Fruit fly (Drosophila melanogaster) whole organism, embryonic: Measurements from ENCODE around the gene Spn100A.

Experiments
- Adf1 ChIP-seq: fragments of 200-800 bp; sonication (Bioruptor generic); IDR thresholded peaks from 2 replicates; pipeline ENCODE4 v1.3.6; 2022; ENCODE audit warnings: missing biosample characterization, missing genetic modification characterization
- BEAF-32 ChIP-seq: fragments of 200-800 bp; sonication (Bioruptor generic); optimal IDR thresholded peaks from 3 replicates; lab custom pipeline; 2017; ENCODE audit warnings: missing biosample characterization, missing genetic modification characterization, mild to moderate bottlenecking, moderate library complexity, missing genetic modification reagents
- Blimp-1 ChIP-seq: fragments of 200-800 bp; sonication (Bioruptor generic); optimal IDR thresholded peaks from 3 replicates; lab custom pipeline; 2018; ENCODE audit warnings: missing biosample characterization, missing genetic modification characterization, mild to moderate bottlenecking, moderate library complexity, missing genetic modification reagents
- CG10959 ChIP-seq: fragments of 200-800 bp; sonication (Bioruptor generic); IDR thresholded peaks from 2 replicates; pipeline ENCODE4 v1.3.6; 2022; ENCODE audit warnings: missing biosample characterization, missing genetic modification characterization
- CG10979 ChIP-seq: fragments of 200-800 bp; sonication (Bioruptor generic); optimal IDR thresholded peaks from 2 replicates; lab custom pipeline; 2018; ENCODE audit warnings: missing biosample characterization, mild to moderate bottlenecking, missing genetic modification characterization, moderate library complexity
- CG12104 ChIP-seq: fragments of 200-800 bp; sonication (Bioruptor generic); optimal IDR thresholded peaks from 3 replicates; lab custom pipeline; 2016; ENCODE audit warnings: missing biosample characterization, missing genetic modification characterization
- CG13624 ChIP-seq: fragments of 200-800 bp; sonication (Bioruptor generic); optimal IDR thresholded peaks from 2 replicates; lab custom pipeline; 2016; ENCODE audit warnings: missing biosample characterization, missing genetic modification characterization
- CG14710 ChIP-seq: fragments of 200-800 bp; sonication (Bioruptor generic); optimal IDR thresholded peaks from 3 replicates; lab custom pipeline; 2019; ENCODE audit warnings: missing biosample characterization, mild to moderate bottlenecking, missing genetic modification characterization, moderate library complexity
- CG15696 ChIP-seq: fragments of 200-800 bp; sonication (Bioruptor generic); optimal IDR thresholded peaks from 2 replicates; lab custom pipeline; 2019; ENCODE audit warnings: missing biosample characterization, mild to moderate bottlenecking, missing genetic modification characterization, moderate library complexity
- CG17829 ChIP-seq: fragments of 200-800 bp; optimal IDR thresholded peaks from 2 replicates; lab custom pipeline; 2019; ENCODE audit warnings: missing biosample characterization, mild to moderate bottlenecking, missing genetic modification characterization, moderate library complexity
- CG30403 ChIP-seq: fragments of 200-800 bp; sonication (Bioruptor generic); optimal IDR thresholded peaks from 3 replicates; lab custom pipeline; 2016; ENCODE audit warnings: missing biosample characterization, missing genetic modification characterization
- CG31224 ChIP-seq: fragments of 200-800 bp; sonication (Bioruptor generic); IDR thresholded peaks from 2 replicates; pipeline ENCODE4 v1.3.6; 2022; ENCODE audit warnings: missing biosample characterization, missing genetic modification characterization
- CG3281 ChIP-seq: fragments of 200-800 bp; sonication (Bioruptor generic); optimal IDR thresholded peaks from 3 replicates; lab custom pipeline; 2017; ENCODE audit warnings: missing biosample characterization, mild to moderate bottlenecking, missing genetic modification characterization
- CG4730 ChIP-seq: fragments of 200-800 bp; sonication (Bioruptor generic); IDR thresholded peaks from 2 replicates; pipeline ENCODE4 v1.3.6; 2022; ENCODE audit warnings: missing biosample characterization, missing genetic modification characterization
- CG6791 ChIP-seq: fragments of 200-800 bp; sonication (Bioruptor generic); IDR thresholded peaks from 3 replicates; pipeline ENCODE4 v1.3.6; 2022; ENCODE audit warnings: missing biosample characterization, missing genetic modification characterization; ENCODE audit not compliant: partially characterized antibody
- CG8359 ChIP-seq: fragments of 200-800 bp; sonication (Bioruptor generic); optimal IDR thresholded peaks from 2 replicates; lab custom pipeline; 2017; ENCODE audit warnings: missing biosample characterization, mild to moderate bottlenecking, missing genetic modification characterization, borderline replicate concordance
- CkIIα-i1 ChIP-seq: fragments of 200-800 bp; sonication (Bioruptor generic); IDR thresholded peaks from 2 replicates; pipeline ENCODE4 v1.3.6; 2022; ENCODE audit warnings: missing biosample characterization, missing genetic modification characterization
- Fer3 ChIP-seq: fragments of 200-800 bp; sonication (Bioruptor generic); optimal IDR thresholded peaks from 2 replicates; lab custom pipeline; 2018; ENCODE audit warnings: missing biosample characterization, mild to moderate bottlenecking, missing genetic modification characterization, moderate library complexity
- H15 ChIP-seq: fragments of 200-800 bp; sonication (Bioruptor generic); IDR thresholded peaks from 3 replicates; pipeline ENCODE4 v1.3.6; 2022; ENCODE audit warnings: missing biosample characterization, missing genetic modification characterization
- HLHmδ ChIP-seq: fragments of 200-800 bp; sonication (Bioruptor generic); optimal IDR thresholded peaks from 2 replicates; lab custom pipeline; 2018; ENCODE audit warnings: missing biosample characterization, mild to moderate bottlenecking, missing genetic modification characterization, moderate library complexity
- Hand ChIP-seq: fragments of 200-800 bp; sonication (Bioruptor generic); optimal IDR thresholded peaks from 2 replicates; lab custom pipeline; 2017; ENCODE audit warnings: mild to moderate bottlenecking, missing biosample characterization, missing genetic modification reagents, missing genetic modification characterization
- Hr78 ChIP-seq, 2 experiments: fragments of 200-800 bp in 1 of 2; fragments of >200 bp in 1 of 2; sonication (Bioruptor generic) in 1 of 2; optimal IDR thresholded peaks; 2 replicates each; lab custom pipeline; 2017 to 2019; ENCODE audit warnings: missing biosample characterization in 2 of 2, missing genetic modification characterization in 2 of 2, mild to moderate bottlenecking in 1 of 2, moderate library complexity in 1 of 2
- MESR4 ChIP-seq: fragments of 200-800 bp; sonication (Bioruptor generic); optimal IDR thresholded peaks from 2 replicates; lab custom pipeline; 2018; ENCODE audit warnings: missing biosample characterization, mild to moderate bottlenecking, missing genetic modification characterization, moderate library complexity
- Sox100B ChIP-seq: fragments of 200-800 bp; sonication (Bioruptor generic); optimal IDR thresholded peaks from 3 replicates; lab custom pipeline; 2018; ENCODE audit warnings: missing biosample characterization, mild to moderate bottlenecking, missing genetic modification characterization
- abd-A ChIP-seq: fragments of 200-800 bp; sonication (Bioruptor generic); optimal IDR thresholded peaks from 3 replicates; lab custom pipeline; 2019; ENCODE audit warnings: missing biosample characterization, mild to moderate bottlenecking, missing genetic modification characterization, moderate library complexity
- cg ChIP-seq: fragments of 200-800 bp; sonication (Bioruptor generic); optimal IDR thresholded peaks from 3 replicates; lab custom pipeline; 2019; ENCODE audit warnings: missing biosample characterization, mild to moderate bottlenecking, missing genetic modification characterization, moderate library complexity
- chn ChIP-seq: fragments of 200-800 bp; sonication (Bioruptor generic); optimal IDR thresholded peaks from 2 replicates; lab custom pipeline; 2016; ENCODE audit warnings: missing biosample characterization, missing genetic modification characterization
- crol ChIP-seq: fragments of 200-800 bp; sonication (Bioruptor generic); IDR thresholded peaks from 2 replicates; pipeline ENCODE4 v1.3.6; 2022; ENCODE audit warnings: missing biosample characterization, missing genetic modification characterization
- dpn ChIP-seq, 2 experiments: fragments of 200-800 bp; sonication (Bioruptor generic); optimal IDR thresholded peaks; 3 replicates each; lab custom pipeline; 2016; ENCODE audit warnings: missing biosample characterization in 2 of 2, missing genetic modification characterization in 2 of 2
- dysf ChIP-seq: fragments of 200-800 bp; sonication (Bioruptor generic); IDR thresholded peaks from 3 replicates; pipeline ENCODE4 v1.3.6; 2022; ENCODE audit warnings: missing biosample characterization, missing genetic modification characterization
- esg ChIP-seq: fragments of 200-800 bp; sonication (Bioruptor generic); conservative IDR thresholded peaks from 2 replicates; pipeline ENCODE4 v1.3.6; 2022; ENCODE audit warnings: missing biosample characterization, missing genetic modification characterization
- ewg ChIP-seq: fragments of 200-800 bp; sonication (Bioruptor generic); optimal IDR thresholded peaks from 3 replicates; lab custom pipeline; 2017; ENCODE audit warnings: mild to moderate bottlenecking, missing biosample characterization, missing genetic modification reagents, missing genetic modification characterization
- gcm ChIP-seq: fragments of 200-800 bp; sonication (Bioruptor generic); optimal IDR thresholded peaks from 2 replicates; lab custom pipeline; 2019; ENCODE audit warnings: missing biosample characterization, mild to moderate bottlenecking, missing genetic modification characterization, moderate library complexity
- gem ChIP-seq: fragments of 200-800 bp; sonication (Bioruptor generic); optimal IDR thresholded peaks from 2 replicates; lab custom pipeline; 2019; ENCODE audit warnings: missing biosample characterization, mild to moderate bottlenecking, missing genetic modification characterization, moderate library complexity
- kay ChIP-seq: fragments of 200-800 bp; sonication (Bioruptor generic); optimal IDR thresholded peaks from 2 replicates; lab custom pipeline; 2016; ENCODE audit warnings: missing biosample characterization, missing genetic modification characterization
- kni ChIP-seq: fragments of 200-800 bp; sonication (Bioruptor generic); optimal IDR thresholded peaks from 3 replicates; lab custom pipeline; 2017; ENCODE audit warnings: mild to moderate bottlenecking, missing biosample characterization, missing genetic modification reagents, missing genetic modification characterization
- maf-S ChIP-seq: fragments of 200-800 bp; sonication (Bioruptor generic); optimal IDR thresholded peaks from 2 replicates; lab custom pipeline; 2016; ENCODE audit warnings: missing biosample characterization, missing genetic modification characterization
- nerfin-2 ChIP-seq: fragments of 200-800 bp; sonication (Bioruptor generic); IDR thresholded peaks from 2 replicates; pipeline ENCODE4 v1.3.6; 2022; ENCODE audit warnings: missing biosample characterization, missing genetic modification characterization; ENCODE audit not compliant: partially characterized antibody
- oc ChIP-seq: fragments of 200-800 bp; sonication (Bioruptor generic); optimal IDR thresholded peaks from 2 replicates; lab custom pipeline; 2018; ENCODE audit warnings: missing biosample characterization, mild to moderate bottlenecking, missing genetic modification characterization, moderate library complexity
- pan ChIP-seq, 4 experiments: fragments of >200 bp in 3 of 4; fragments of 200-800 bp in 1 of 4; sonication (Bioruptor generic) in 1 of 4; optimal IDR thresholded peaks in 3 of 4; IDR thresholded peaks in 1 of 4; 2 replicates each; pipeline versions ENCODE4 v1.3.6 to Lab custom; 2017 to 2022; ENCODE audit warnings: missing biosample characterization in 2 of 4, missing genetic modification characterization in 2 of 4, mixed read lengths in 1 of 4
- peb ChIP-seq: fragments of 200-800 bp; sonication (Bioruptor generic); IDR thresholded peaks from 2 replicates; pipeline ENCODE4 v1.3.6; 2022; ENCODE audit warnings: missing biosample characterization, missing genetic modification characterization
- pfk ChIP-seq: fragments of 200-800 bp; sonication (Bioruptor generic); optimal IDR thresholded peaks from 2 replicates; lab custom pipeline; 2018; ENCODE audit warnings: missing biosample characterization, mild to moderate bottlenecking, missing genetic modification characterization, moderate library complexity
- ranshi ChIP-seq: fragments of 200-800 bp; sonication (Bioruptor generic); IDR thresholded peaks from 2 replicates; pipeline ENCODE4 v1.3.6; 2022; ENCODE audit warnings: missing biosample characterization, missing genetic modification characterization
- slou ChIP-seq: fragments of 200-800 bp; sonication (Bioruptor generic); optimal IDR thresholded peaks from 3 replicates; lab custom pipeline; 2016; ENCODE audit warnings: missing biosample characterization, missing genetic modification characterization
- so ChIP-seq: fragments of 200-800 bp; sonication (Bioruptor generic); IDR thresholded peaks from 3 replicates; pipeline ENCODE4 v1.3.6; 2022; ENCODE audit warnings: missing biosample characterization, missing genetic modification characterization
- tgo ChIP-seq: fragments of 200-800 bp; sonication (Bioruptor generic); IDR thresholded peaks from 3 replicates; pipeline ENCODE4 v1.3.6; 2022; ENCODE audit warnings: missing biosample characterization, missing genetic modification characterization
- tna ChIP-seq: fragments of 200-800 bp; sonication (Bioruptor generic); IDR thresholded peaks from 2 replicates; pipeline ENCODE4 v1.3.6; 2022; ENCODE audit warnings: missing biosample characterization, missing genetic modification characterization; ENCODE audit not compliant: partially characterized antibody
- trh ChIP-seq: fragments of 200-800 bp; sonication (Bioruptor generic); optimal IDR thresholded peaks from 2 replicates; lab custom pipeline; 2016; ENCODE audit warnings: missing biosample characterization, missing genetic modification characterization
- vvl ChIP-seq: fragments of 200-800 bp; sonication (Bioruptor generic); IDR thresholded peaks from 2 replicates; pipeline ENCODE4 v1.3.6; 2022; ENCODE audit warnings: missing biosample characterization, missing genetic modification characterization
- zfh1 ChIP-seq: fragments of 200-800 bp; sonication (Bioruptor generic); IDR thresholded peaks from 3 replicates; pipeline ENCODE4 v1.3.6; 2022; ENCODE audit warnings: missing biosample characterization, missing genetic modification characterization

The Spn100A gene

DNA sequence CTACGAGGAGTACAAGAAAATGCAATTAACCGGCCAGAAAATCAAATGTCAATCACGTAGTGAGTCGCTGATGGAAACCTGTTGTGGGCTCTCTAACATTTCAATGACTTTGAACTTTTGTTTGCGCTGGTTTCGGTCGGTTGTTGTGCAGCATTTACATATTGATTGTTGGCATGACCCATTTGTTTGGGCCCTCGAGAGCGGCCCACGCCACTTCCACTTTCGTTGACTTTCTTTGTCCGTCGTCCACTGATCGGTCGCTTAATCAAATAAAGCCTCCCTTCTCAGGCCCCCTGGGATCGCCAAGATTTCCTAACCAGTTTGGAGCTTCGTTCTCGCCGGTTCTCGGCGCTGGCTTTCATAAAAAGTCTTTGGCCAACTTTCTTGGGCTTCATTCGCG lies at the start of gene Spn100A:
Spn100A (plus strand) TSS at position 392 of the 400 bp plus-strand sequence.
- TF ChIP-seq HLHmδ (GFP tag; lab: Kevin White, UChicago) (no peak), CG14710 (no peak), CG12104 (no peak), CG10979 (tag; lab: Kevin White, UChicago) (no peak), CG17829 (tag; lab: Kevin White, UChicago) (no peak), slou (GFP tag; lab: Kevin White, UChicago) (no peak), H15 (GFP tag; lab: Robert Waterston, UW) (no peak), Hand (GFP tag; lab: Kevin White, UChicago) (no peak), CG8359 (GFP tag; lab: Kevin White, UChicago) (no peak), nerfin-2 (GFP tag; lab: Robert Waterston, UW) (no peak), maf-S (GFP tag; lab: Kevin White, UChicago) (no peak), Hr78 (GFP tag; optimal IDR thresholded peaks at IDR 0.05; lab: Kevin White, UChicago) (peak in 1 of 2 experiments; percentile 61), CG13624 (no peak), Blimp-1 (peak; percentile 99), kay (no peak), CG30403 (GFP tag; lab: Kevin White, UChicago) (no peak), ewg (no peak), CG3281 (GFP tag; lab: Kevin White, UChicago) (no peak), abd-A (tag; lab: Kevin White, UChicago) (peak; percentile 34), CG4730 (no peak), so (GFP tag; lab: Robert Waterston, UW) (no peak), CG10959 (GFP tag; lab: Robert Waterston, UW) (no peak), vvl (GFP tag; lab: Robert Waterston, UW) (peak; percentile 57; the same call in 1 of the 2 replicates), crol (GFP tag; lab: Robert Waterston, UW) (peak; percentile 40; the same call in 1 of the 2 replicates), tna (GFP tag; lab: Robert Waterston, UW) (no peak), Fer3 (tag; lab: Kevin White, UChicago) (no peak), cg (GFP tag; lab: Kevin White, UChicago) (no peak), CG6791 (GFP tag; lab: Robert Waterston, UW) (no peak), Adf1 (GFP tag; lab: Robert Waterston, UW) (no peak), Sox100B (GFP tag; lab: Kevin White, UChicago) (no peak), kni (GFP tag; lab: Kevin White, UChicago) (peak; percentile 90), MESR4 (GFP tag; lab: Kevin White, UChicago) (no peak), oc (peak; percentile 43)

DNA sequence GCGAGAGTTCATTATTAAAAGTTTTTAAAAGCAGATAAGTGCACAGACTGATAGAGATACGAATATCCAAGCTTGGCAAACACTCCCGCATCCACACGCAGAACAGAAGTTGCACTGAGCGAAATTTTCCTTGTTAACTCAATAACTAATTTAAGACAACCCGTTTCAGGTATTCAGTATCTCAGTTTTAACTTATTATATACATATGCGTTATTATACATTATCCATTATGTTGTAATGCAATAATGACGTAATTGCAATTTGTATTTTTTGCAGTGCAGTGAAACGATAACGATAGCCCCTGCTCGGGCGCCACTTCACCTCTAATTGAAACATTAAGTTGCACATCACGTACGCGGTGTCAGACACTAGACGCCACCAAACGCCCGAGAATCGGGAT lies 47.2 kb upstream of the Spn100A start:
- TF ChIP-seq gcm (GFP tag; lab: Kevin White, UChicago) (no peak), chn (GFP tag; lab: Kevin White, UChicago) (peak; percentile 7), esg (GFP tag; lab: Robert Waterston, UW) (no peak), pan (optimal IDR thresholded peaks at IDR 0.05; lab: Kevin White, UChicago) (no peak), pan (GFP tag; optimal IDR thresholded peaks at IDR 0.05 in 1 of 2, IDR thresholded peaks at IDR 0.05 in 1 of 2) (peak in 1 of 2 experiments; percentile 33), CG15696 (tag; lab: Kevin White, UChicago) (peak; percentile 31), CkIIα-i1 (GFP tag; lab: Robert Waterston, UW) (no peak), trh (GFP tag; lab: Kevin White, UChicago) (no peak), dysf (0 out of 3 replicates have a peak, but pooled peaks have one; percentile 27), peb (no peak), dpn (GFP tag; optimal IDR thresholded peaks at IDR 0.05; lab: Kevin White, UChicago) (peak in 1 of 2 experiments; percentile 2), zfh1 (GFP tag; lab: Robert Waterston, UW) (0 out of 3 replicates have a peak, but pooled peaks have one; percentile 20), ranshi (GFP tag; lab: Robert Waterston, UW) (peak; percentile 37; the same call in 1 of the 2 replicates), tgo (peak; percentile 34; the same call in 2 of the 3 replicates), BEAF-32 (GFP tag; lab: Kevin White, UChicago) (no peak), gem (tag; lab: Kevin White, UChicago) (peak; percentile 58), pfk (GFP tag; lab: Kevin White, UChicago) (no peak), CG31224 (GFP tag; lab: Robert Waterston, UW) (0 out of 2 replicates have a peak, but pooled peaks have one; percentile 7)
